Worm (Caenorhabditis elegans): ENCODE measurements around the gene srh-166.

Gene srh-166

DNA sequence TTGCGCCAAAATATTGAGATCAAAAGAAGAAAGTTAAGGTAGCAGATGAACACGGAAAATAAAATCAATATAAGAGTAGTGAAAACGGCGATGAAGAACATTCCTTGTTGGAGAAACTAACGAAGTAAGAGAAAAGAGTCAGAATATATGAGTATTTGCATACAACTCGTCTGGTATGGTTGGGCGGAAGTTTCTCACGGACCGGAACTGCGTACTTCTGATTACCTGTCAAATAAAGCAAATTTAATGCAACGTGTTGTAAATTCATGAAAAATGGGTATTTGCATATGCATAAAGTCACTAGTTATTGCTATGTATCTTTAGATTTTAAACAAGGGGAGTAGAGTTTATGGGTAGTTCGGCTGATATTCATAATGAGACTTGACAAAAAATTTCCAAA, 36.6 kb downstream of the srh-166 start, which contains the start of gene srbc-78:
TSS of gene srbc-78 (minus strand) at position 101 of the 400 bp plus-strand sequence.
- TF ChIP-seq ahr-1 (tag; optimal IDR thresholded peaks at IDR 0.05) (no peak), lin-11 (tag; optimal IDR thresholded peaks at IDR 0.05) (no peak), odd-2 (tag; optimal IDR thresholded peaks at IDR 0.05) (no peak), ceh-34 (tag; optimal IDR thresholded peaks at IDR 0.05) (no peak), K02D7.2 (tag; optimal IDR thresholded peaks at IDR 0.05) (no peak), sox-4 (tag; optimal IDR thresholded peaks at IDR 0.05) (no peak), ceh-31 (tag; optimal IDR thresholded peaks at IDR 0.05) (no peak), pat-9 (tag; optimal IDR thresholded peaks at IDR 0.05) (no peak), unc-42 (tag; optimal IDR thresholded peaks at IDR 0.05) (no peak), ref-2 (tag; optimal IDR thresholded peaks at IDR 0.05) (no peak), ceh-9 (tag; optimal IDR thresholded peaks at IDR 0.05) (no peak), npax-4 (tag; optimal IDR thresholded peaks at IDR 0.05) (no peak), unc-3 (GFP tag; conservative IDR thresholded peaks at IDR 0.05) (no peak), unc-3 (tag; optimal IDR thresholded peaks at IDR 0.05) (no peak), ceh-48 (tag; optimal IDR thresholded peaks at IDR 0.05) (no peak), ceh-2 (tag; optimal IDR thresholded peaks at IDR 0.05) (no peak), fkh-6 (tag; optimal IDR thresholded peaks at IDR 0.05) (no peak), fkh-10 (GFP tag; optimal IDR thresholded peaks at IDR 0.05) (no peak), sdc-2 (tag; optimal IDR thresholded peaks at IDR 0.05) (no peak), ceh-22 (tag; optimal IDR thresholded peaks at IDR 0.05) (no peak), Y22D7AL.16 (tag; optimal IDR thresholded peaks at IDR 0.05) (no peak)

- TF ChIP-seq unc-3 (GFP tag; conservative IDR thresholded peaks at IDR 0.05) (no peak), unc-3 (tag; optimal IDR thresholded peaks at IDR 0.05) (no peak), hlh-8 (tag; optimal IDR thresholded peaks at IDR 0.05) (peak; percentile 53), ceh-18 (tag; optimal IDR thresholded peaks at IDR 0.05) (peak; percentile 9)
These were observed 39.1 kb downstream of the srh-166 start for ce11 chrV:20486549-20486948.

DNA sequence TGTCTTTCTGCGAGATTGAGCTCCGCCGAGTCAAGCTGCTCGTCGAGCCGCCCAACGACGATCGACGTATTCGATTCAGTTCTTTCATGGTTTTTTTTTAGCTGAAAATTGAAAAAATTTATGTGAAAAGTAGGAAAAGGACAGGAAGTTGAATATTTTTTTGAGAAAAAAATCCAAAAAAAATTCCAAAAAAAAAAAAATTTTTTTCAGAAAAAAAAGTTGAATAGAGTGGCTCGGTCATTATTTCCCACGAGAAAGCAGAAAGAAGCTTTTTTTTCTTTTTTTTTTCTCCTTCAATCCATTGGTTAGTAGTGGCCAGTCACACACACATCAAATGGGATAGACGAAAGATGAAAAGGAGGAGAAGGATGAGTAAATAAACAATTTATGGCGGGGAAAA, 40.4 kb downstream of the srh-166 start, which contains the start of gene dhcr-7:
TSS of gene dhcr-7 (minus strand) at position 101 of the 400 bp plus-strand sequence.
- TF ChIP-seq unc-42 (tag; optimal IDR thresholded peaks at IDR 0.05) (no peak), nfya-1 (tag; optimal IDR thresholded peaks at IDR 0.05) (no peak), sdc-2 (tag; optimal IDR thresholded peaks at IDR 0.05) (no peak), ets-4 (tag; optimal IDR thresholded peaks at IDR 0.05) (no peak), ceh-30 (tag; optimal IDR thresholded peaks at IDR 0.05) (no peak), che-1 (tag; optimal IDR thresholded peaks at IDR 0.05) (no peak)

DNA sequence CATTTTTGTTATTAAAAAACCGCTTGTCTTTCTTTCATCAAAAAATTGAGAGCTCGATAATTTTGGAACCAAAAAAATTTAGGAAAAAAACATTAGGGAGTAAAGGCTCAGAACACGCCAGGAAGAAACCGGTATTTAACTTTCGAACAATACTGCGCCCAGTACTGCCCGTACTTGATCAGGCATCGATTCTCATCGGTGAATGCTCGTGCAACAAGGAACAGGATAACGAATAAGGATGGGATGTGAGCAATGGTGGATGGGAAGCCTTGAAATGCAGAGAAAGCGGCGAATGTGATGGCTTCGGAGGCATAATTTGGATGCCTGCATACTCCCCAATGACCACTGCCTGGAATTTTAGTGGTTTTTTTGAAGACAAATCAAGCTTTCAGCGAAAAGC, 44.9 kb downstream of the srh-166 start:
- TF ChIP-seq pros-1 (tag; optimal IDR thresholded peaks at IDR 0.05) (no peak), ttx-3 (tag; optimal IDR thresholded peaks at IDR 0.05) (no peak), mec-3 (tag; optimal IDR thresholded peaks at IDR 0.05; ENCODE audit: borderline replicate concordance) (no peak), dmd-4 (tag; optimal IDR thresholded peaks at IDR 0.05; ENCODE audit: borderline replicate concordance) (no peak), gmeb-2 (tag; optimal IDR thresholded peaks at IDR 0.05) (no peak), ets-4 (tag; optimal IDR thresholded peaks at IDR 0.05) (no peak), elt-4 (tag; optimal IDR thresholded peaks at IDR 0.05) (no peak), C38D4.7 (GFP tag; optimal IDR thresholded peaks at IDR 0.05) (no peak), unc-3 (GFP tag; conservative IDR thresholded peaks at IDR 0.05) (no peak), unc-3 (tag; optimal IDR thresholded peaks at IDR 0.05) (no peak), fax-1 (tag; optimal IDR thresholded peaks at IDR 0.05) (no peak), ceh-9 (tag; optimal IDR thresholded peaks at IDR 0.05) (no peak), pat-9 (tag; optimal IDR thresholded peaks at IDR 0.05) (no peak)

Measured in whole organism, late embryonic.